Fruit fly (Drosophila melanogaster): ENCODE results near the gene loco.
A peak's percentile ranks its signal among the peaks of the same experiment; 100 is the strongest.

loco gene

dm6 chr3R:22684044-22684947 lies 45.1 kb upstream of the loco start (continued):
- TF ChIP-seq nerfin-2 (GFP tag; IDR thresholded peaks at IDR 0.05; ENCODE audit: partially characterized antibody) (no peak), Tbp (GFP tag; optimal IDR thresholded peaks at IDR 0.05) (no peak), Deaf1 (tag; optimal IDR thresholded peaks at IDR 0.05) (no peak), pan (optimal IDR thresholded peaks at IDR 0.05) (no peak), pan (GFP tag; optimal IDR thresholded peaks at IDR 0.05 in 1 of 2, IDR thresholded peaks at IDR 0.05 in 1 of 2) (no peak), inv (GFP tag; IDR thresholded peaks at IDR 0.05; ENCODE audit: partially characterized antibody) (no peak), ERR (GFP tag; optimal IDR thresholded peaks at IDR 0.05) (no peak), sug (tag; optimal IDR thresholded peaks at IDR 0.05) (peak; percentile 30), Bteb2 (GFP tag; optimal IDR thresholded peaks at IDR 0.05) (no peak), CG17186 (GFP tag; optimal IDR thresholded peaks at IDR 0.05) (no peak), nerfin-1 (tag; optimal IDR thresholded peaks at IDR 0.05) (no peak), Drgx (GFP tag; IDR thresholded peaks at IDR 0.05) (no peak), vnd (GFP tag; IDR thresholded peaks at IDR 0.05; ENCODE audit: partially characterized antibody) (no peak), Gug (GFP tag; IDR thresholded peaks at IDR 0.05) (no peak), twi (tag; optimal IDR thresholded peaks at IDR 0.05) (no peak), psq (GFP tag; optimal IDR thresholded peaks at IDR 0.05) (no peak), stc (GFP tag; IDR thresholded peaks at IDR 0.05) (no peak), CG10431 (GFP tag; optimal IDR thresholded peaks at IDR 0.05) (no peak), CG33213 (GFP tag; optimal IDR thresholded peaks at IDR 0.05) (no peak), sna (GFP tag; IDR thresholded peaks at IDR 0.05; ENCODE audit: partially characterized antibody) (no peak), Spps (tag; optimal IDR thresholded peaks at IDR 0.05) (no peak), lov (optimal IDR thresholded peaks at IDR 0.05) (no peak), lov (GFP tag; IDR thresholded peaks at IDR 0.05) (no peak), da (GFP tag; optimal IDR thresholded peaks at IDR 0.05) (no peak), sd (tag; optimal IDR thresholded peaks at IDR 0.05) (peak; percentile 20), CrebB (tag; optimal IDR thresholded peaks at IDR 0.05) (no peak), row (GFP tag; IDR thresholded peaks at IDR 0.05) (no peak), sr (GFP tag; IDR thresholded peaks at IDR 0.05) (no peak), CG1602 (GFP tag; optimal IDR thresholded peaks at IDR 0.05) (no peak), CG2875 (GFP tag; optimal IDR thresholded peaks at IDR 0.05) (no peak), NK7.1 (GFP tag; optimal IDR thresholded peaks at IDR 0.05) (no peak), Dip2 (GFP tag; IDR thresholded peaks at IDR 0.05) (no peak), Dbx (GFP tag; IDR thresholded peaks at IDR 0.05) (no peak), ftz-f1 (GFP tag; optimal IDR thresholded peaks at IDR 0.05) (no peak), CG4820 (GFP tag; optimal IDR thresholded peaks at IDR 0.05) (no peak), Ada2b (GFP tag; IDR thresholded peaks at IDR 0.05) (0 out of 2 replicates have a peak, but pooled peaks have one; percentile 5), CG14050 (GFP tag; IDR thresholded peaks at IDR 0.05) (no peak), zen (tag; optimal IDR thresholded peaks at IDR 0.05) (no peak), CG1024 (GFP tag; IDR thresholded peaks at IDR 0.05) (no peak), CG3407 (GFP tag; optimal IDR thresholded peaks at IDR 0.05) (no peak), CG1233 (GFP tag; optimal IDR thresholded peaks at IDR 0.05) (no peak), Gsc (GFP tag; IDR thresholded peaks at IDR 0.05) (no peak), wor (GFP tag; IDR thresholded peaks at IDR 0.05) (no peak), CG3995 (GFP tag; optimal IDR thresholded peaks at IDR 0.05) (no peak), Xrp1 (GFP tag; IDR thresholded peaks at IDR 0.05) (0 out of 2 replicates have a peak, but pooled peaks have one; percentile 18), Hr51 (GFP tag; optimal IDR thresholded peaks at IDR 0.05) (no peak), CG34376 (GFP tag; optimal IDR thresholded peaks at IDR 0.05) (no peak), CG2120 (GFP tag; optimal IDR thresholded peaks at IDR 0.05) (no peak), Hr3 (GFP tag; optimal IDR thresholded peaks at IDR 0.05) (no peak), CG6654 (GFP tag; optimal IDR thresholded peaks at IDR 0.05) (no peak), CG31224 (GFP tag; IDR thresholded peaks at IDR 0.05) (no peak)
